Worm (Caenorhabditis elegans) whole organism, young adult: ENCODE results near the gene ZK896.1.

ENCODE experiments used
- akir-1 ChIP-seq: fragments of 200-800 bp; sonication (Bioruptor generic); optimal IDR thresholded peaks from 2 replicates; lab custom pipeline; 2018; ENCODE audit warnings: mild to moderate bottlenecking, missing genetic modification characterization, moderate library complexity, missing compliant biosample characterization
- aptf-2 ChIP-seq: fragments of 200-800 bp; sonication (Bioruptor generic); conservative IDR thresholded peaks from 2 replicates; pipeline ENCODE4 v1.3.6; 2022; ENCODE audit warnings: missing genetic modification reagents, missing genetic modification characterization, missing compliant biosample characterization
- attf-3 ChIP-seq: fragments of 200-800 bp; sonication (Bioruptor generic); conservative IDR thresholded peaks from 2 replicates; pipeline ENCODE4 v1.3.6; 2022; ENCODE audit warnings: missing genetic modification reagents, missing genetic modification characterization, missing compliant biosample characterization
- ceh-27 ChIP-seq: fragments of 200-800 bp; sonication (Bioruptor generic); optimal IDR thresholded peaks from 2 replicates; lab custom pipeline; 2018; ENCODE audit warnings: mild to moderate bottlenecking, missing genetic modification characterization, moderate library complexity, missing compliant biosample characterization
- dpl-1 ChIP-seq: fragments of 150-350 bp; optimal IDR thresholded peaks from 2 replicates; lab custom pipeline; 2014; ENCODE audit warnings: missing biosample characterization, missing genetic modification reagents, missing genetic modification characterization
- egl-18 ChIP-seq: fragments of 200-800 bp; sonication (Bioruptor generic); IDR thresholded peaks from 2 replicates; pipeline ENCODE4 v1.3.6; 2022; ENCODE audit warnings: missing genetic modification reagents, missing genetic modification characterization, missing compliant biosample characterization
- hmg-20 ChIP-seq: fragments of 200-800 bp; sonication (Bioruptor generic); IDR thresholded peaks from 2 replicates; pipeline ENCODE4 v1.3.6; 2022; ENCODE audit warnings: missing genetic modification reagents, missing genetic modification characterization, missing compliant biosample characterization
- lag-1 ChIP-seq: fragments of 200-800 bp; sonication (Bioruptor generic); IDR thresholded peaks from 2 replicates; pipeline ENCODE4 v1.3.6; 2022; ENCODE audit warnings: missing genetic modification reagents, missing genetic modification characterization, missing compliant biosample characterization
- lin-35 ChIP-seq, 3 experiments: fragments of 150-350 bp in 2 of 3; sonication (generic microtip) in 1 of 3; optimal IDR thresholded peaks; 2 replicates each; lab custom pipeline; 2014 to 2018; ENCODE audit warnings: missing biosample characterization in 3 of 3, missing genetic modification characterization in 3 of 3, missing genetic modification reagents in 3 of 3
- mxl-1 ChIP-seq: sonication (generic microtip); optimal IDR thresholded peaks from 2 replicates; lab custom pipeline; 2016; ENCODE audit warnings: missing genetic modification characterization, missing compliant biosample characterization
- nhr-27 ChIP-seq: fragments of 200-800 bp; sonication (Bioruptor generic); optimal IDR thresholded peaks from 2 replicates; lab custom pipeline; 2018; ENCODE audit warnings: mild to moderate bottlenecking, missing genetic modification characterization, moderate library complexity, missing compliant biosample characterization
- pha-4 ChIP-seq: fragments of 150-350 bp; sonication (generic microtip); optimal IDR thresholded peaks from 2 replicates; lab custom pipeline; 2014; ENCODE audit warnings: missing biosample characterization, missing genetic modification reagents, missing genetic modification characterization
- sptf-2 ChIP-seq: fragments of 200-800 bp; sonication (Bioruptor generic); optimal IDR thresholded peaks from 2 replicates; lab custom pipeline; 2018; ENCODE audit warnings: mild to moderate bottlenecking, missing genetic modification characterization, missing compliant biosample characterization
- ztf-28 ChIP-seq: fragments of 200-800 bp; sonication (Bioruptor generic); IDR thresholded peaks from 2 replicates; pipeline ENCODE4 v1.3.6; 2022; ENCODE audit warnings: missing genetic modification reagents, missing genetic modification characterization, missing compliant biosample characterization

DNA sequence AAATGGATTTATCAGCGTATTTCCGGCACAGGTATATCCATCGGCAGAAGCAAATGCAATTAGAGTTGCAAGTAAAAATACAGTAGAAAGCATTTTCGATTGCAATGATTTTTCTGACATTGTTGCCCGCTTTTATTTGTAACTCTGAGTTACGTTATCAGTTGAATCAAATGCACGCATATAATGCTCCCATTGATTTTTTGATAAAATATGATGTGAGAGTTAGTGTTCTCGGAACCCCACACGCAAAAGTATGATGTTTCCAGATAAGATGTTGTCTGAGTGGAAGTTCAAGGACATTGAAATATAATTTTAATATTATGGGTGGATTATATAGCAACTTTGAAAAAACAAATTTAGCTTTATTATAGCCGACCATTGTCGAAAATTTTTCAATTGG lies 36.8 kb upstream of the ZK896.1 start, which contains the start of gene K08D8.5:
- no peak for TF ChIP-seq egl-18 (GFP tag; lab: Robert Waterston, UW)
- TF ChIP-seq dpl-1, result no peak
- TF ChIP-seq sptf-2 (GFP tag; lab: Kevin White, UChicago), result no peak
- TF ChIP-seq mxl-1, result no peak
- TF ChIP-seq ceh-27 (GFP tag; lab: Kevin White, UChicago), result no peak
- TF ChIP-seq hmg-20 (GFP tag; lab: Robert Waterston, UW), result no peak
- no peak for TF ChIP-seq nhr-27 (tag; lab: Kevin White, UChicago)
- TF ChIP-seq attf-3 (GFP tag; lab: Robert Waterston, UW), result no peak
- no peak for TF ChIP-seq lin-35 (GFP tag; optimal IDR thresholded peaks at IDR 0.05; lab: Kevin White, UChicago)
- TF ChIP-seq ztf-28 (GFP tag; lab: Robert Waterston, UW), result no peak
- TF ChIP-seq akir-1 (GFP tag; lab: Kevin White, UChicago), result no peak
- TF ChIP-seq aptf-2 (GFP tag; lab: Robert Waterston, UW), result no peak
- TF ChIP-seq lag-1 (GFP tag; lab: Robert Waterston, UW), result no peak
- no peak for TF ChIP-seq pha-4 (tag; lab: Kevin White, UChicago)
